Fruit fly (Drosophila melanogaster): ENCODE data around the gene mRpL35.

dm6 chr3R:22035552-22035951, 12.2 kb downstream of the mRpL35 start:
- TF ChIP-seq CG8301 (tag; optimal IDR thresholded peaks at IDR 0.05): no peak
- TF ChIP-seq EcR (GFP tag; optimal IDR thresholded peaks at IDR 0.05): peak; percentile 39
- TF ChIP-seq fd96Ca (GFP tag; IDR thresholded peaks at IDR 0.05): no peak
- TF ChIP-seq Snoo (tag; optimal IDR thresholded peaks at IDR 0.05): no peak
- no peak for TF ChIP-seq gl (tag; optimal IDR thresholded peaks at IDR 0.05)

All from whole organism, pupa.